Worm (Caenorhabditis elegans): ENCODE measurements around the gene ugt-48.
A peak's percentile ranks its signal among the peaks of the same experiment; 100 is the strongest.

The ugt-48 gene

ce11 chrV:5559882-5560281 lies 12.0 kb upstream of the ugt-48 start (continued):
- TF ChIP-seq nhr-25 (tag; optimal IDR thresholded peaks at IDR 0.05; ENCODE audit: borderline replicate concordance, insufficient read depth) (no peak), hmg-1.1 (GFP tag; IDR thresholded peaks at IDR 0.05) (no peak), hlh-30 (tag; optimal IDR thresholded peaks at IDR 0.05; ENCODE audit: insufficient read depth) (peak; percentile 8), nhr-237 (tag; optimal IDR thresholded peaks at IDR 0.05) (no peak), F49E8.2 (tag; optimal IDR thresholded peaks at IDR 0.05; ENCODE audit: borderline replicate concordance) (no peak), lin-29 (GFP tag; IDR thresholded peaks at IDR 0.05) (no peak), hif-1 (tag; optimal IDR thresholded peaks at IDR 0.05) (no peak), ces-1 (GFP tag; optimal IDR thresholded peaks at IDR 0.05) (no peak), R02D3.7 (tag; optimal IDR thresholded peaks at IDR 0.05) (no peak), php-3 (GFP tag; IDR thresholded peaks at IDR 0.05) (no peak), F26F4.8 (GFP tag; conservative IDR thresholded peaks at IDR 0.05) (no peak), mdl-1 (tag; optimal IDR thresholded peaks at IDR 0.05) (peak in 1 of 2 experiments; percentile 16), unc-130 (GFP tag; optimal IDR thresholded peaks at IDR 0.05) (no peak), nhr-41 (GFP tag; IDR thresholded peaks at IDR 0.05) (no peak), gei-8 (GFP tag; optimal IDR thresholded peaks at IDR 0.05) (no peak), nhr-102 (tag; optimal IDR thresholded peaks at IDR 0.05) (peak; percentile 14), F44E2.7 (GFP tag; IDR thresholded peaks at IDR 0.05) (no peak), egl-43 (GFP tag; IDR thresholded peaks at IDR 0.05) (no peak), spr-1 (tag; optimal IDR thresholded peaks at IDR 0.05) (no peak), T20F7.1 (GFP tag; optimal IDR thresholded peaks at IDR 0.05) (no peak), ZK337.2 (GFP tag; IDR thresholded peaks at IDR 0.05) (no peak), hlh-11 (tag; optimal IDR thresholded peaks at IDR 0.05) (no peak), zfp-2 (tag; optimal IDR thresholded peaks at IDR 0.05) (no peak), nhr-77 (tag; optimal IDR thresholded peaks at IDR 0.05) (peak; percentile 63)

ce11 chrV:5558590-5558989 lies 10.7 kb upstream of the ugt-48 start, which contains the start of gene glb-5:
TSS of gene glb-5 (plus strand) at chrV:5558890.
- TF ChIP-seq nhr-28 (tag; optimal IDR thresholded peaks at IDR 0.05) (no peak), dmd-6 (GFP tag; IDR thresholded peaks at IDR 0.05) (0 out of 2 replicates have a peak, but pooled peaks have one; percentile 4)

ce11 chrV:5548497-5548896 lies 635 bp upstream of the ugt-48 start:
- TF ChIP-seq zip-2 (tag; optimal IDR thresholded peaks at IDR 0.05) (peak; percentile 89), ceh-32 (tag; optimal IDR thresholded peaks at IDR 0.05; ENCODE audit: poor library complexity) (no peak)

ce11 chrV:5538500-5538899 lies 9.4 kb downstream of the ugt-48 start, which contains the start of gene cft-1:
TSS of gene cft-1 (plus strand) at chrV:5538800.
- TF ChIP-seq mxl-2 (GFP tag; conservative IDR thresholded peaks at IDR 0.05) (no peak), saeg-2 (GFP tag; IDR thresholded peaks at IDR 0.05) (no peak), ctbp-1 (GFP tag; IDR thresholded peaks at IDR 0.05) (no peak), dmd-9 (GFP tag; IDR thresholded peaks at IDR 0.05) (no peak), fos-1 (tag; optimal IDR thresholded peaks at IDR 0.05) (no peak), tra-1 (GFP tag; IDR thresholded peaks at IDR 0.05) (no peak), lir-3 (tag; optimal IDR thresholded peaks at IDR 0.05) (no peak), set-16 (GFP tag; IDR thresholded peaks at IDR 0.05) (no peak), daf-12 (tag; optimal IDR thresholded peaks at IDR 0.05) (no peak), lin-1 (GFP tag; IDR thresholded peaks at IDR 0.05) (no peak), daf-19 (GFP tag; conservative IDR thresholded peaks at IDR 0.05) (no peak), F26F4.8 (GFP tag; conservative IDR thresholded peaks at IDR 0.05) (no peak), gei-8 (GFP tag; optimal IDR thresholded peaks at IDR 0.05) (no peak), aha-1 (tag) (no peak)
